Worm (Caenorhabditis elegans) whole organism, L4 larva: Measurements from ENCODE around the gene cyn-9.

Source experiments
- hmg-1.1 ChIP-seq: fragments of 200-800 bp; sonication (Bioruptor generic); IDR thresholded peaks from 2 replicates; pipeline ENCODE4 v1.3.6; 2022; ENCODE audit warnings: missing genetic modification reagents, missing genetic modification characterization, missing compliant biosample characterization
- nhr-237 ChIP-seq: sonication (generic microtip); optimal IDR thresholded peaks from 2 replicates; lab custom pipeline; 2017; ENCODE audit warnings: missing biosample characterization, missing genetic modification characterization
- unc-130 ChIP-seq: sonication (generic microtip); optimal IDR thresholded peaks from 2 replicates; lab custom pipeline; 2016; ENCODE audit warnings: missing genetic modification reagents, missing genetic modification characterization, missing compliant biosample characterization

DNA sequence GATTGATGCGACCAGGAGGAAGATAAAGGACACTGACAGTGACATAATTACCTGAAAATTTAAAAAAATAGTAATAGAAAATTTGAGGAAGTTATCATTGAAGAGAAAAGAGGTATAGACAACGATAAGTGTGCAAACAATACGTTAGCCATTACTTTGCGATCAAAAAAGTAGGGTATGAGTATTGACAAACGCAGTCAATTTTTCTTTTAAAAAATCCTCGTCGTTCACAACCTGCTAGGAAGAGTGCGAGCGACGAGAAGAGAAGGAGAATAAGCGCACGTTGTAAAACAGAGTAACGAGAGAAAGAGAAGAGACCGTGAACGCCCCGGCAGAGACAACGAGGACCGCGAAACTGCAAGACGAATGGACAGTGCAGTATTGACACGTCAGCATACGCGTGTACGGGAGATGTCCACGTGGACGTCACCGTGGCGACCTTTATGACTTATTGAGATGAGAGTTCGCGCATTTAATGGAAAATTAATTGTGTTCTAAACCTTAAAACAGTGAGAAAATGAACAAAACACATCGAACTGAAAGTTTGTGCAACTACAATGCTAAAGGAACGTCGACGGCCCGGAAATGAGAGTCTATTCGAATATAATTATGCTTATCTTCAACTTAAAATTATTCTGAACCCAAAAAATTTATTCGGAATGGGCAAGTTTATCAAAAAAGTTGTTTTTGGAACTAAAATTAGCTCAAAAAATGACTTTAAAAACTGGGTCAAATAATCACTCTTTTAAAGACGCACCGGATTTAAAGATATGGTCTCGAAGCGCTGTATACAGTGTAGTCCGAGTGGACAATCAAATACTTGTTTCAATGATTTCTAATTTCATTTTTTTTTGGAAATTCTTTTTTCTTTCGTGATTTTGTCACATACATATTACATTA, 2.2 kb upstream of the cyn-9 start, which contains the start of the genes pdi-1 and C14B1.2:
- TF ChIP-seq hmg-1.1: peak; percentile 66; the same call in 1 of the 2 replicates
- TF ChIP-seq nhr-237 (tag; lab: Kevin White, UChicago): no peak
- no peak for TF ChIP-seq unc-130 (GFP tag; lab: Kevin White, UChicago)
